Fruit fly (Drosophila melanogaster): ENCODE measurements around the gene CG15020.

CG15020 gene

dm6 chr3L:4406653-4407257, 14.7 kb upstream of the CG15020 start, which contains the start of gene TP53INP (continued):
- TF ChIP-seq Trl (optimal IDR thresholded peaks at IDR 0.05) (peak; percentile 52 to 59), Trl (GFP tag; optimal IDR thresholded peaks at IDR 0.05) (peak; percentile 75), Ssrp (tag; optimal IDR thresholded peaks at IDR 0.05) (peak; percentile 89), CG16813 (GFP tag; IDR thresholded peaks at IDR 0.05; ENCODE audit: partially characterized antibody) (peak; percentile 29; the same call in 1 of the 3 replicates), ash1 (GFP tag; optimal IDR thresholded peaks at IDR 0.05) (peak; percentile 7), CG2875 (GFP tag; optimal IDR thresholded peaks at IDR 0.05) (peak; percentile 80), luna (GFP tag; optimal IDR thresholded peaks at IDR 0.05) (no peak), pita (GFP tag; optimal IDR thresholded peaks at IDR 0.05) (no peak), bcd (GFP tag; optimal IDR thresholded peaks at IDR 0.05) (peak; percentile 86), fd96Cb (tag; optimal IDR thresholded peaks at IDR 0.05) (peak; percentile 89), ac (GFP tag; optimal IDR thresholded peaks at IDR 0.05) (peak; percentile 71), cas (GFP tag; IDR thresholded peaks at IDR 0.05) (no peak), Awh (GFP tag; IDR thresholded peaks at IDR 0.05) (no peak), Hmr (GFP tag; optimal IDR thresholded peaks at IDR 0.05) (peak; percentile 92), cwo (GFP tag; optimal IDR thresholded peaks at IDR 0.05) (peak; percentile 84), slp2 (GFP tag; optimal IDR thresholded peaks at IDR 0.05) (peak; percentile 69), her (GFP tag; optimal IDR thresholded peaks at IDR 0.05) (peak; percentile 74), fu2 (GFP tag; optimal IDR thresholded peaks at IDR 0.05) (peak; percentile 10), MESR4 (GFP tag; optimal IDR thresholded peaks at IDR 0.05) (peak; percentile 12), CG8388 (GFP tag; optimal IDR thresholded peaks at IDR 0.05) (peak; percentile 89), ems (GFP tag; optimal IDR thresholded peaks at IDR 0.05) (peak; percentile 77), CG17328 (GFP tag; IDR thresholded peaks at IDR 0.05) (peak; percentile 74), trem (tag; optimal IDR thresholded peaks at IDR 0.05) (peak; percentile 72), CG12659 (GFP tag; optimal IDR thresholded peaks at IDR 0.05) (peak; percentile 92), fd64A (GFP tag; optimal IDR thresholded peaks at IDR 0.05) (no peak), dati (GFP tag; IDR thresholded peaks at IDR 0.05) (no peak), CG8359 (GFP tag; optimal IDR thresholded peaks at IDR 0.05; ENCODE audit: borderline replicate concordance) (peak; percentile 71), Deaf1 (tag; optimal IDR thresholded peaks at IDR 0.05) (peak; percentile 75), CG31441 (GFP tag; IDR thresholded peaks at IDR 0.05) (peak; percentile 86), scrt (GFP tag; optimal IDR thresholded peaks at IDR 0.05) (peak; percentile 84), bowl (GFP tag; IDR thresholded peaks at IDR 0.05) (no peak), az2 (GFP tag; optimal IDR thresholded peaks at IDR 0.05) (peak; percentile 91), CG13624 (GFP tag; optimal IDR thresholded peaks at IDR 0.05) (peak; percentile 77), lilli (GFP tag; optimal IDR thresholded peaks at IDR 0.05) (peak; percentile 82), CG13424 (tag; optimal IDR thresholded peaks at IDR 0.05) (peak; percentile 93), NC2β (GFP tag; optimal IDR thresholded peaks at IDR 0.05) (peak; percentile 49), Rfx (GFP tag; IDR thresholded peaks at IDR 0.05) (peak; percentile 64), disco-r (GFP tag; optimal IDR thresholded peaks at IDR 0.05) (peak; percentile 54), Aef1 (GFP tag; IDR thresholded peaks at IDR 0.05) (peak; percentile 52; the same call in 2 of the 3 replicates), z (GFP tag; IDR thresholded peaks at IDR 0.05) (no peak), jumu (GFP tag; optimal IDR thresholded peaks at IDR 0.05) (peak; percentile 69), Vsx1 (GFP tag; optimal IDR thresholded peaks at IDR 0.05) (peak; percentile 52), crp (GFP tag; optimal IDR thresholded peaks at IDR 0.05) (peak in 1 of 2 experiments; percentile 74), D19B (GFP tag; optimal IDR thresholded peaks at IDR 0.05) (peak; percentile 53), exex (tag; optimal IDR thresholded peaks at IDR 0.05) (peak; percentile 30), CG2889 (GFP tag; IDR thresholded peaks at IDR 0.05) (no peak), Camta (GFP tag; optimal IDR thresholded peaks at IDR 0.05) (peak; percentile 60), sim (GFP tag; IDR thresholded peaks at IDR 0.05) (0 out of 2 replicates have a peak, but pooled peaks have one; percentile 20), CG5953 (GFP tag; IDR thresholded peaks at IDR 0.05) (no peak), CG2129 (GFP tag; IDR thresholded peaks at IDR 0.05; ENCODE audit: partially characterized antibody) (no peak)

All from whole organism, embryonic.